Fruit fly (Drosophila melanogaster): ENCODE measurements around the gene CG31909.

CG31909 gene

dm6 chr2L:7290577-7290976, 33.3 kb downstream of the CG31909 start (continued):
- no peak for TF ChIP-seq CG6792 (GFP tag; optimal IDR thresholded peaks at IDR 0.05)

- TF ChIP-seq OdsH (GFP tag; optimal IDR thresholded peaks at IDR 0.05) (no peak), CG32006 (GFP tag; optimal IDR thresholded peaks at IDR 0.05) (no peak), Met (GFP tag; optimal IDR thresholded peaks at IDR 0.05) (no peak), CG6792 (GFP tag; optimal IDR thresholded peaks at IDR 0.05) (no peak), esn (GFP tag; optimal IDR thresholded peaks at IDR 0.05) (no peak), Sox102F (GFP tag; optimal IDR thresholded peaks at IDR 0.05) (no peak), Hr39 (GFP tag; optimal IDR thresholded peaks at IDR 0.05) (no peak), CG11294 (GFP tag; IDR thresholded peaks at IDR 0.05) (no peak), spab (GFP tag; optimal IDR thresholded peaks at IDR 0.05) (no peak)
Measured at dm6 chr2L:7291968-7292367, 34.7 kb downstream of the CG31909 start.

DNA sequence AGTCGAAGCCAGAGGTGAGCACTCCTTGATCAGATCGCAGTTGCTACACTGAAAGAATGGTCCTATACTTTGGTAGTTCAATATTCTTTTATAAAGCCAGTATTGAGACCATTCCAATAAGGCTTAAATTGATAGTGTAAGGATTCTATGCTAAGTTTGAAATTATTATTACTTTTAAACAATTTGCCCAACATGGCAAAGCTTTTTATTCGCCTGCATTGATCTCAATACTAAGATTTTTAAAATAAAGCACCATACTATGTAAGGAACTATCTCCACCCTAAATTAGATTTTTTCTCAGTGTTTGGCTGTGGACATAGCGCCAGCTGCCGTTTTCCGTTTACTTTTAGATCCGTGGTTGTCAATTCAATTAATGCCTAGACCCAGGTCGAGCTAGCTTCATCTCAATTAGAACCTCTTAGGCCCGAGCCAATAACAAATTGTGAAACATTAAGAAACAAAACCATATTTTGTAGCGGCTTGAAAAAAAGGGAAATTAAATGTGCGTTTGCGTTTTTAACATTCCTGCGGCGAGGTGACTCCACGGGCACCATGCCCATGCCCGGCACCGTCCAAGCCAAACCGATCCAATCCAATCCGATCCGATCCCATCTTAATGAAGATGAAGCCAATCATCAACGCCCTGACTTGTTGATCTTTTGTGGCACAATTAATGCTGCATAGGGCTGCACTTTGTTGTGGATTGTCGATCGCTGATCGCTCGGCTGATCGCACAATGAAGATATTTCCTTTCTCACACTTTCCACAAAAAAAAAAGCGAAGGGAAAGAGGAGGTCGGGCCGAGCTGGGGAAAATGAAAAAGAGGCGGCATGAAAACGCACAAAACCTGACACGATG, 36.4 kb downstream of the CG31909 start:
- TF ChIP-seq CG1621 (tag; optimal IDR thresholded peaks at IDR 0.05) (no peak), CG6854 (GFP tag; optimal IDR thresholded peaks at IDR 0.05) (no peak), Sox15 (GFP tag; optimal IDR thresholded peaks at IDR 0.05) (no peak), Eip75B (GFP tag; optimal IDR thresholded peaks at IDR 0.05) (no peak), Sox102F (GFP tag; optimal IDR thresholded peaks at IDR 0.05) (no peak), CG6163 (GFP tag; IDR thresholded peaks at IDR 0.05) (no peak), dac (GFP tag; optimal IDR thresholded peaks at IDR 0.05) (no peak), Ets96B (tag; optimal IDR thresholded peaks at IDR 0.05) (peak; percentile 6), CG11762 (GFP tag; optimal IDR thresholded peaks at IDR 0.05; ENCODE audit: insufficient read depth) (no peak), Gug (GFP tag; IDR thresholded peaks at IDR 0.05) (no peak), pdm3 (GFP tag; optimal IDR thresholded peaks at IDR 0.05) (no peak), Lpt (GFP tag; optimal IDR thresholded peaks at IDR 0.05) (no peak), ss (GFP tag; optimal IDR thresholded peaks at IDR 0.05) (no peak), CG11294 (GFP tag; IDR thresholded peaks at IDR 0.05) (no peak), CG4318 (GFP tag; optimal IDR thresholded peaks at IDR 0.05) (no peak), CG8319 (GFP tag; optimal IDR thresholded peaks at IDR 0.05) (no peak), CG9139 (GFP tag; optimal IDR thresholded peaks at IDR 0.05) (no peak), salr (GFP tag; optimal IDR thresholded peaks at IDR 0.05) (no peak), Sox14 (GFP tag; optimal IDR thresholded peaks at IDR 0.05) (no peak), Hr39 (GFP tag; optimal IDR thresholded peaks at IDR 0.05) (peak; percentile 5), CG3919 (GFP tag; optimal IDR thresholded peaks at IDR 0.05) (peak; percentile 15), esn (GFP tag; optimal IDR thresholded peaks at IDR 0.05) (peak; percentile 16), CG31627 (GFP tag; optimal IDR thresholded peaks at IDR 0.05) (no peak), spab (GFP tag; optimal IDR thresholded peaks at IDR 0.05) (no peak), CG15336 (GFP tag; IDR thresholded peaks at IDR 0.05) (no peak), acj6 (GFP tag; optimal IDR thresholded peaks at IDR 0.05) (peak; percentile 16), vri (GFP tag; optimal IDR thresholded peaks at IDR 0.05) (no peak), CG8119 (GFP tag; IDR thresholded peaks at IDR 0.05) (0 out of 3 replicates have a peak, but pooled peaks have one; percentile 18), eg (GFP tag; IDR thresholded peaks at IDR 0.05) (no peak), Hr38 (GFP tag; optimal IDR thresholded peaks at IDR 0.05) (no peak), CG34406 (GFP tag; optimal IDR thresholded peaks at IDR 0.05) (peak; percentile 13), CG10669 (GFP tag; optimal IDR thresholded peaks at IDR 0.05) (no peak), Smox (GFP tag; optimal IDR thresholded peaks at IDR 0.05) (no peak), Blimp-1 (GFP tag; optimal IDR thresholded peaks at IDR 0.05) (no peak), CG6792 (GFP tag; optimal IDR thresholded peaks at IDR 0.05) (no peak), Hr4 (GFP tag; optimal IDR thresholded peaks at IDR 0.05) (no peak), achi (GFP tag; optimal IDR thresholded peaks at IDR 0.05) (no peak), CG7368 (GFP tag; optimal IDR thresholded peaks at IDR 0.05) (no peak), net (GFP tag; optimal IDR thresholded peaks at IDR 0.05) (no peak), fd59A (GFP tag; optimal IDR thresholded peaks at IDR 0.05) (peak; percentile 2), Eip93F (GFP tag; optimal IDR thresholded peaks at IDR 0.05) (no peak), CG32006 (GFP tag; optimal IDR thresholded peaks at IDR 0.05) (no peak), CG3032 (tag; optimal IDR thresholded peaks at IDR 0.05) (no peak)
